Worm (Caenorhabditis elegans) whole organism, L3 larva: ENCODE results near the gene vglu-3.

Experiments used
- ZK546.5 ChIP-seq: sonication (generic microtip); optimal IDR thresholded peaks from 2 replicates; lab custom pipeline; 2017; ENCODE audit warnings: missing biosample characterization, missing genetic modification characterization
- ceh-28 ChIP-seq: fragments of 150-350 bp; optimal IDR thresholded peaks from 2 replicates; lab custom pipeline; 2014; ENCODE audit warnings: missing biosample characterization, missing genetic modification reagents, missing genetic modification characterization
- daf-12 ChIP-seq: fragments of 150-350 bp; optimal IDR thresholded peaks from 2 replicates; lab custom pipeline; 2014; ENCODE audit warnings: missing biosample characterization, missing genetic modification reagents, missing genetic modification characterization
- elt-1 ChIP-seq: fragments of 150-350 bp; optimal IDR thresholded peaks from 2 replicates; lab custom pipeline; 2014; ENCODE audit warnings: missing biosample characterization, missing genetic modification characterization
- fos-1 ChIP-seq: fragments of 150-350 bp; optimal IDR thresholded peaks from 2 replicates; lab custom pipeline; 2014; ENCODE audit warnings: missing biosample characterization, missing genetic modification characterization
- lin-39 ChIP-seq: fragments of 150-350 bp; optimal IDR thresholded peaks from 2 replicates; lab custom pipeline; 2018; ENCODE audit warnings: missing biosample characterization, missing genetic modification reagents, missing genetic modification characterization
- mdl-1 ChIP-seq: fragments of 150-350 bp; optimal IDR thresholded peaks from 2 replicates; lab custom pipeline; 2014; ENCODE audit warnings: missing biosample characterization, missing genetic modification characterization
- nfya-1 ChIP-seq: sonication (generic microtip); optimal IDR thresholded peaks from 2 replicates; lab custom pipeline; 2017; ENCODE audit warnings: missing genetic modification characterization, mild to moderate bottlenecking, missing compliant biosample characterization, antibody characterized with exemption, moderate library complexity; ENCODE audit not compliant: insufficient read depth
- nhr-12 ChIP-seq: fragments of 150-350 bp; optimal IDR thresholded peaks from 2 replicates; lab custom pipeline; 2014; ENCODE audit warnings: missing biosample characterization, missing genetic modification characterization
- nhr-25 ChIP-seq: sonication (generic microtip); optimal IDR thresholded peaks from 2 replicates; lab custom pipeline; 2017; ENCODE audit warnings: missing biosample characterization, missing genetic modification characterization
- zag-1 ChIP-seq: fragments of 150-350 bp; optimal IDR thresholded peaks from 2 replicates; lab custom pipeline; 2014; ENCODE audit warnings: missing biosample characterization, missing genetic modification characterization
- ztf-4 ChIP-seq: fragments of 150-350 bp; optimal IDR thresholded peaks from 2 replicates; lab custom pipeline; 2014; ENCODE audit warnings: missing biosample characterization, missing genetic modification characterization

vglu-3 gene

DNA sequence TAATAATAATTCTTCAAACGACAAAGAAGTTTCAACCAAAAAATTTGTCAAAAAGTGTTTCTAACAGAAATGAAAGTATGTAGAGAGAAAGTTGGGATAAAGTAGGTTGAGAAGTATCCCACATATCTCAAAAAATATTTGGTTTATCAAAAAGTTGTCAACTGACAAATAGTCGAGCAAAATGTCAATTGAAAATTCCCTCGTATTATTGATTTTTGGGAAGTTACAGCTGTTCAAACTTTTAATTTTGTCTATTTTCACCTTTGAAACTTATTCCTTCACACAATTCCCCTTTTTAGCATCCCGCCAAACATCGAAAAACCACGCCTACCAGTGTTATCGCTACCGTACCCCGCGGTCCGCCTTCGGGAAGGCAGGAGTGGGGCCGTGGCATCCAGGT lies 46.9 kb downstream of the vglu-3 start, which contains the start of gene tbx-8:
Gene tbx-8 (plus strand): TSS at position 301 of the 400 bp plus-strand sequence.
- TF ChIP-seq nhr-12 = no peak
- TF ChIP-seq ztf-4 (tag; lab: Kevin White, UChicago) = no peak
- no peak for TF ChIP-seq elt-1 (tag; lab: Kevin White, UChicago)
- no peak for TF ChIP-seq zag-1
- TF ChIP-seq nfya-1 = no peak
- no peak for TF ChIP-seq lin-39 (tag; lab: Kevin White, UChicago)
- TF ChIP-seq fos-1 (tag; lab: Kevin White, UChicago) = no peak
- TF ChIP-seq mdl-1 (tag; lab: Kevin White, UChicago) = no peak
- TF ChIP-seq nhr-25 (tag; lab: Kevin White, UChicago) = no peak

ce11 chrIII:10351595-10352207 lies 51.5 kb downstream of the vglu-3 start, which contains the start of gene T07C4.3:
Gene T07C4.3, plus strand, starts transcription at chrIII:10352157.
- TF ChIP-seq ZK546.5 (tag; lab: Kevin White, UChicago) (no peak), ceh-28 (tag; lab: Kevin White, UChicago) (no peak), ztf-4 (tag; lab: Kevin White, UChicago) (no peak), daf-12 (tag; lab: Kevin White, UChicago) (no peak)
- TF ChIP-seq, all 47 proteins: peak for 0
